Fruit fly (Drosophila melanogaster) whole organism, embryonic: ENCODE measurements around the gene CG7387.

ENCODE experiments used
- Abd-B ChIP-seq: fragments of 200-800 bp; sonication (Bioruptor generic); optimal IDR thresholded peaks from 2 replicates; lab custom pipeline; 2018; ENCODE audit warnings: missing biosample characterization, mild to moderate bottlenecking, missing genetic modification characterization, moderate library complexity
- Atf3 ChIP-seq: fragments of 200-800 bp; sonication (Bioruptor generic); optimal IDR thresholded peaks from 3 replicates; lab custom pipeline; 2016; ENCODE audit warnings: missing biosample characterization, missing genetic modification characterization
- Blimp-1 ChIP-seq: fragments of 200-800 bp; sonication (Bioruptor generic); optimal IDR thresholded peaks from 3 replicates; lab custom pipeline; 2018; ENCODE audit warnings: missing biosample characterization, missing genetic modification characterization, mild to moderate bottlenecking, moderate library complexity, missing genetic modification reagents
- CG12942 ChIP-seq: fragments of 200-800 bp; sonication (Bioruptor generic); optimal IDR thresholded peaks from 3 replicates; lab custom pipeline; 2016; ENCODE audit warnings: missing biosample characterization, missing genetic modification characterization
- CG15514 ChIP-seq: fragments of 200-800 bp; sonication (Bioruptor generic); optimal IDR thresholded peaks from 3 replicates; lab custom pipeline; 2017; ENCODE audit warnings: missing biosample characterization, missing genetic modification characterization, mild to moderate bottlenecking, moderate library complexity, missing genetic modification reagents
- CG15696 ChIP-seq: fragments of 200-800 bp; sonication (Bioruptor generic); optimal IDR thresholded peaks from 2 replicates; lab custom pipeline; 2019; ENCODE audit warnings: missing biosample characterization, mild to moderate bottlenecking, missing genetic modification characterization, moderate library complexity
- CG16863 ChIP-seq: fragments of 200-800 bp; sonication (Bioruptor generic); optimal IDR thresholded peaks from 3 replicates; lab custom pipeline; 2016; ENCODE audit warnings: missing biosample characterization, missing genetic modification characterization
- CG2678 ChIP-seq: fragments of 200-800 bp; sonication (Bioruptor generic); optimal IDR thresholded peaks from 3 replicates; lab custom pipeline; 2019; ENCODE audit warnings: missing biosample characterization, mild to moderate bottlenecking, missing genetic modification characterization, moderate library complexity
- CG31365 ChIP-seq: fragments of 200-800 bp; sonication (Bioruptor generic); optimal IDR thresholded peaks from 2 replicates; lab custom pipeline; 2018; ENCODE audit warnings: missing biosample characterization, mild to moderate bottlenecking, missing genetic modification characterization
- CG33213 ChIP-seq: fragments of 200-800 bp; sonication (Bioruptor generic); optimal IDR thresholded peaks from 3 replicates; lab custom pipeline; 2016; ENCODE audit warnings: missing biosample characterization, missing genetic modification characterization
- CG3847 ChIP-seq: fragments of 200-800 bp; sonication (Bioruptor generic); IDR thresholded peaks from 2 replicates; pipeline ENCODE4 v1.3.6; 2022; ENCODE audit warnings: missing biosample characterization, missing genetic modification characterization
- CG4328 ChIP-seq: fragments of 200-800 bp; sonication (Bioruptor generic); optimal IDR thresholded peaks from 3 replicates; lab custom pipeline; 2017; ENCODE audit warnings: missing biosample characterization, missing genetic modification reagents, missing genetic modification characterization
- CG6683 ChIP-seq: fragments of 200-800 bp; sonication (Bioruptor generic); optimal IDR thresholded peaks from 2 replicates; lab custom pipeline; 2017; ENCODE audit warnings: missing biosample characterization, mild to moderate bottlenecking, missing genetic modification characterization, missing genetic modification reagents
- CG6689 ChIP-seq: fragments of 200-800 bp; sonication (Bioruptor generic); IDR thresholded peaks from 2 replicates; pipeline ENCODE4 v1.3.6; 2022; ENCODE audit warnings: missing biosample characterization, missing genetic modification characterization
- CG6854 ChIP-seq: fragments of 200-800 bp; sonication (Bioruptor generic); optimal IDR thresholded peaks from 3 replicates; lab custom pipeline; 2017; ENCODE audit warnings: missing biosample characterization, mild to moderate bottlenecking, missing genetic modification characterization
- CG7987 ChIP-seq: fragments of 200-800 bp; sonication (Bioruptor generic); optimal IDR thresholded peaks from 2 replicates; lab custom pipeline; 2018; ENCODE audit warnings: missing biosample characterization, mild to moderate bottlenecking, missing genetic modification characterization, moderate library complexity
- CG8290 ChIP-seq, 3 experiments: fragments of 200-800 bp; sonication (Bioruptor generic); optimal IDR thresholded peaks; 2 replicates each; lab custom pipeline; 2016 to 2019; ENCODE audit warnings: missing biosample characterization in 3 of 3, missing genetic modification characterization in 3 of 3, mild to moderate bottlenecking in 2 of 3, moderate library complexity in 1 of 3
- CG8478 ChIP-seq: fragments of >200 bp; optimal IDR thresholded peaks from 2 replicates; lab custom pipeline; 2018
- CG8924 ChIP-seq: fragments of 200-800 bp; optimal IDR thresholded peaks from 3 replicates; lab custom pipeline; 2019; ENCODE audit warnings: missing biosample characterization, mild to moderate bottlenecking, missing genetic modification characterization, moderate library complexity
- CG9817 ChIP-seq: fragments of 200-800 bp; sonication (Bioruptor generic); optimal IDR thresholded peaks from 2 replicates; lab custom pipeline; 2018; ENCODE audit warnings: missing biosample characterization, mild to moderate bottlenecking, missing genetic modification characterization, moderate library complexity
- Dref ChIP-seq: fragments of 200-800 bp; sonication (Bioruptor generic); IDR thresholded peaks from 2 replicates; pipeline ENCODE4 v1.3.6; 2022; ENCODE audit warnings: missing biosample characterization, missing genetic modification characterization
- Ets97D ChIP-seq: fragments of 200-800 bp; sonication (Bioruptor generic); optimal IDR thresholded peaks from 3 replicates; lab custom pipeline; 2016; ENCODE audit warnings: missing biosample characterization, missing genetic modification characterization
- HLH3B ChIP-seq: fragments of 200-800 bp; sonication (Bioruptor generic); IDR thresholded peaks from 2 replicates; pipeline ENCODE4 v1.3.6; 2022; ENCODE audit warnings: missing biosample characterization, missing genetic modification characterization
- HmgD ChIP-seq: fragments of 200-800 bp; sonication (Bioruptor generic); optimal IDR thresholded peaks from 3 replicates; lab custom pipeline; 2016; ENCODE audit warnings: missing biosample characterization, missing genetic modification characterization
- Hr51 ChIP-seq, 2 experiments: fragments of 200-800 bp; sonication (Bioruptor generic); optimal IDR thresholded peaks; 2 replicates in 1 of 2; 3 replicates in 1 of 2; lab custom pipeline; 2016 to 2018; ENCODE audit warnings: missing biosample characterization in 2 of 2, missing genetic modification characterization in 2 of 2, mild to moderate bottlenecking in 1 of 2, moderate library complexity in 1 of 2
- Mes4 ChIP-seq: fragments of 200-800 bp; sonication (Bioruptor generic); optimal IDR thresholded peaks from 2 replicates; lab custom pipeline; 2016; ENCODE audit warnings: missing biosample characterization, missing genetic modification characterization
- Neu2 ChIP-seq: fragments of 200-800 bp; sonication (Bioruptor generic); optimal IDR thresholded peaks from 3 replicates; lab custom pipeline; 2016; ENCODE audit warnings: missing biosample characterization, missing genetic modification characterization, borderline replicate concordance
- amos ChIP-seq: fragments of 200-800 bp; sonication (Bioruptor generic); IDR thresholded peaks from 2 replicates; pipeline ENCODE4 v1.3.6; 2022; ENCODE audit warnings: missing biosample characterization, missing genetic modification characterization; ENCODE audit not compliant: partially characterized antibody
- ash1 ChIP-seq: fragments of 200-800 bp; sonication (Bioruptor generic); optimal IDR thresholded peaks from 2 replicates; lab custom pipeline; 2018; ENCODE audit warnings: missing biosample characterization, mild to moderate bottlenecking, missing genetic modification characterization
- bbx ChIP-seq: fragments of 200-800 bp; sonication (Bioruptor generic); IDR thresholded peaks from 2 replicates; pipeline ENCODE4 v1.3.6; 2022; ENCODE audit warnings: missing biosample characterization, missing genetic modification characterization; ENCODE audit not compliant: partially characterized antibody
- cad ChIP-seq: fragments of >200 bp; optimal IDR thresholded peaks from 2 replicates; lab custom pipeline; 2017; ENCODE audit warnings: missing biosample characterization, missing genetic modification characterization
- chm ChIP-seq: fragments of 200-800 bp; sonication (Bioruptor generic); IDR thresholded peaks from 2 replicates; pipeline ENCODE4 v1.3.6; 2022; ENCODE audit warnings: missing biosample characterization, missing genetic modification characterization
- ci ChIP-seq: fragments of 200-800 bp; sonication (Bioruptor generic); IDR thresholded peaks from 3 replicates; pipeline ENCODE4 v1.3.6; 2022; ENCODE audit warnings: missing biosample characterization, missing genetic modification characterization
- ems ChIP-seq: fragments of 200-800 bp; sonication (Bioruptor generic); optimal IDR thresholded peaks from 3 replicates; lab custom pipeline; 2016; ENCODE audit warnings: missing biosample characterization, missing genetic modification characterization
- gcm2 ChIP-seq: fragments of 200-800 bp; sonication (Bioruptor generic); optimal IDR thresholded peaks from 2 replicates; lab custom pipeline; 2016; ENCODE audit warnings: missing biosample characterization, missing genetic modification characterization
- grn ChIP-seq: fragments of 200-800 bp; sonication (Bioruptor generic); optimal IDR thresholded peaks from 3 replicates; lab custom pipeline; 2017; ENCODE audit warnings: missing biosample characterization, missing genetic modification characterization
- gt ChIP-seq: fragments of 200-800 bp; sonication (Bioruptor generic); IDR thresholded peaks from 2 replicates; pipeline ENCODE4 v1.3.6; 2022; ENCODE audit warnings: missing biosample characterization, missing genetic modification characterization
- ham ChIP-seq: fragments of 200-800 bp; sonication (Bioruptor generic); IDR thresholded peaks from 2 replicates; pipeline ENCODE4 v1.3.6; 2022; ENCODE audit warnings: missing biosample characterization, missing genetic modification characterization
- knrl ChIP-seq: fragments of 200-800 bp; sonication (Bioruptor generic); IDR thresholded peaks from 3 replicates; pipeline ENCODE4 v1.3.6; 2022; ENCODE audit warnings: missing biosample characterization, missing genetic modification characterization; ENCODE audit not compliant: partially characterized antibody
- luna ChIP-seq: fragments of 200-800 bp; sonication (Bioruptor generic); optimal IDR thresholded peaks from 2 replicates; lab custom pipeline; 2016; ENCODE audit warnings: missing biosample characterization, missing genetic modification characterization
- nom ChIP-seq: fragments of 200-800 bp; sonication (Bioruptor generic); optimal IDR thresholded peaks from 2 replicates; lab custom pipeline; 2017; ENCODE audit warnings: missing biosample characterization, missing genetic modification characterization, mild to moderate bottlenecking, moderate library complexity, missing genetic modification reagents
- odd ChIP-seq: fragments of 200-800 bp; sonication (Bioruptor generic); optimal IDR thresholded peaks from 2 replicates; lab custom pipeline; 2017; ENCODE audit warnings: missing biosample characterization, mild to moderate bottlenecking, missing genetic modification characterization
- peb ChIP-seq: fragments of 200-800 bp; sonication (Bioruptor generic); IDR thresholded peaks from 2 replicates; pipeline ENCODE4 v1.3.6; 2022; ENCODE audit warnings: missing biosample characterization, missing genetic modification characterization
- pros ChIP-seq: fragments of 200-800 bp; sonication (Bioruptor generic); optimal IDR thresholded peaks from 3 replicates; lab custom pipeline; 2019; ENCODE audit warnings: missing biosample characterization, mild to moderate bottlenecking, missing genetic modification characterization, moderate library complexity
- pum ChIP-seq: fragments of 200-800 bp; sonication (Bioruptor generic); optimal IDR thresholded peaks from 2 replicates; lab custom pipeline; 2016; ENCODE audit warnings: missing biosample characterization, missing genetic modification characterization
- schlank ChIP-seq: fragments of 200-800 bp; sonication (Bioruptor generic); optimal IDR thresholded peaks from 2 replicates; lab custom pipeline; 2018; ENCODE audit warnings: missing biosample characterization, mild to moderate bottlenecking, missing genetic modification characterization
- slbo ChIP-seq: fragments of 200-800 bp; sonication (Bioruptor generic); IDR thresholded peaks from 2 replicates; pipeline ENCODE4 v1.3.6; 2022; ENCODE audit warnings: missing biosample characterization, missing genetic modification characterization
- wdn ChIP-seq: fragments of 200-800 bp; sonication (Bioruptor generic); IDR thresholded peaks from 2 replicates; pipeline ENCODE4 v1.3.6; 2022; ENCODE audit warnings: missing biosample characterization, missing genetic modification characterization
- wek ChIP-seq: fragments of 200-800 bp; sonication (Bioruptor generic); optimal IDR thresholded peaks from 3 replicates; lab custom pipeline; 2018; ENCODE audit warnings: missing biosample characterization, mild to moderate bottlenecking, missing genetic modification characterization, moderate library complexity
- z ChIP-seq: fragments of 200-800 bp; sonication (Bioruptor generic); IDR thresholded peaks from 3 replicates; pipeline ENCODE4 v1.3.6; 2022; ENCODE audit warnings: missing biosample characterization, missing genetic modification characterization

The CG7387 gene

dm6 chr3L:8197779-8198279 is 4.9 kb upstream of the CG7387 start, which contains the start of the genes UbcE2M and Dhps (continued):
- TF ChIP-seq ham (no peak), CG15696 (tag; lab: Kevin White, UChicago) (peak; percentile 76), CG6683 (GFP tag; lab: Kevin White, UChicago) (peak; percentile 58), bbx (GFP tag; lab: Robert Waterston, UW) (peak; percentile 81), chm (GFP tag; lab: Robert Waterston, UW) (peak; percentile 6; the same call in 1 of the 2 replicates), Neu2 (GFP tag; lab: Kevin White, UChicago) (no peak), slbo (GFP tag; lab: Robert Waterston, UW) (peak; percentile 87), CG4328 (GFP tag; lab: Kevin White, UChicago) (peak; percentile 78), Atf3 (GFP tag; lab: Kevin White, UChicago) (peak; percentile 26), CG8290 (GFP tag; optimal IDR thresholded peaks at IDR 0.05; lab: Kevin White, UChicago) (peak; percentile 53), CG8290 (tag; optimal IDR thresholded peaks at IDR 0.05; lab: Kevin White, UChicago) (peak in 1 of 2 experiments; percentile 1), pum (peak; percentile 38), CG8478 (no peak), Hr51 (GFP tag; optimal IDR thresholded peaks at IDR 0.05; lab: Kevin White, UChicago) (peak in 1 of 2 experiments; percentile 62), CG6689 (GFP tag; lab: Robert Waterston, UW) (peak; percentile 61), peb (peak; percentile 43; the same call in 1 of the 2 replicates), HmgD (peak; percentile 32), wdn (GFP tag; lab: Robert Waterston, UW) (peak; percentile 40; the same call in 1 of the 2 replicates), Abd-B (GFP tag; lab: Kevin White, UChicago) (peak; percentile 87), gcm2 (GFP tag; lab: Kevin White, UChicago) (no peak), CG31365 (tag; lab: Kevin White, UChicago) (no peak), knrl (GFP tag; lab: Robert Waterston, UW) (peak; percentile 83), CG2678 (tag; lab: Kevin White, UChicago) (no peak), luna (no peak), CG16863 (no peak), grn (GFP tag; lab: Kevin White, UChicago) (no peak), gt (GFP tag; lab: Robert Waterston, UW) (no peak), z (GFP tag; lab: Robert Waterston, UW) (no peak), ash1 (GFP tag; lab: Kevin White, UChicago) (no peak), wek (GFP tag; lab: Kevin White, UChicago) (no peak), Blimp-1 (GFP tag; lab: Kevin White, UChicago) (no peak), ci (GFP tag; lab: Robert Waterston, UW) (no peak), CG3847 (GFP tag; lab: Robert Waterston, UW) (peak; percentile 87), CG12942 (peak; percentile 53), Ets97D (GFP tag; lab: Kevin White, UChicago) (peak; percentile 36), Mes4 (GFP tag; lab: Kevin White, UChicago) (no peak), Dref (GFP tag; lab: Robert Waterston, UW) (peak; percentile 80), CG15514 (GFP tag; lab: Kevin White, UChicago) (peak; percentile 75), CG8924 (tag; lab: Kevin White, UChicago) (peak; percentile 80), ems (GFP tag; lab: Kevin White, UChicago) (no peak), CG9817 (peak; percentile 89), schlank (tag; lab: Kevin White, UChicago) (peak; percentile 6), cad (GFP tag; lab: Kevin White, UChicago) (no peak), odd (no peak), CG6854 (no peak), pros (no peak), HLH3B (GFP tag; lab: Robert Waterston, UW) (peak; percentile 56; the same call in 1 of the 2 replicates), nom (GFP tag; lab: Kevin White, UChicago) (peak; percentile 27), amos (GFP tag; lab: Robert Waterston, UW) (peak; percentile 84), CG33213 (GFP tag; lab: Kevin White, UChicago) (no peak), CG7987 (GFP tag; lab: Kevin White, UChicago) (peak; percentile 2)
